Fruit fly (Drosophila melanogaster): Measurements from ENCODE around the gene Pop1.

- no peak for TF ChIP-seq da (GFP tag; optimal IDR thresholded peaks at IDR 0.05)
- no peak for TF ChIP-seq CG10274 (GFP tag; optimal IDR thresholded peaks at IDR 0.05)
- TF ChIP-seq CG12299 (tag; optimal IDR thresholded peaks at IDR 0.05), result no peak
- TF ChIP-seq insv (GFP tag; optimal IDR thresholded peaks at IDR 0.05), result no peak
- TF ChIP-seq ap (GFP tag; IDR thresholded peaks at IDR 0.05), result no peak
- TF ChIP-seq CG12071 (GFP tag; optimal IDR thresholded peaks at IDR 0.05), result no peak
- TF ChIP-seq CG13123 (GFP tag; optimal IDR thresholded peaks at IDR 0.05), result no peak
- no peak for TF ChIP-seq sens-2 (GFP tag; IDR thresholded peaks at IDR 0.05)
These were observed 19.4 kb upstream of the Pop1 start for dm6 chrX:5603009-5603408.
